Worm (Caenorhabditis elegans) whole organism, L3 larva: ENCODE results near the gene srh-282.

Source experiments
- ceh-9 ChIP-seq: sonication (generic microtip); optimal IDR thresholded peaks from 2 replicates; lab custom pipeline; 2018; ENCODE audit warnings: missing biosample characterization, missing genetic modification characterization
- mdl-1 ChIP-seq: fragments of 150-350 bp; optimal IDR thresholded peaks from 2 replicates; lab custom pipeline; 2014; ENCODE audit warnings: missing biosample characterization, missing genetic modification characterization

- TF ChIP-seq ceh-9 (tag; lab: Kevin White, UChicago) (no peak), mdl-1 (tag; lab: Kevin White, UChicago) (no peak)
Observed at ce11 chrIV:244278-244677, 28.9 kb downstream of the srh-282 start.
